Fruit fly (Drosophila melanogaster): Measurements from ENCODE around the gene wat.

Gene wat

DNA sequence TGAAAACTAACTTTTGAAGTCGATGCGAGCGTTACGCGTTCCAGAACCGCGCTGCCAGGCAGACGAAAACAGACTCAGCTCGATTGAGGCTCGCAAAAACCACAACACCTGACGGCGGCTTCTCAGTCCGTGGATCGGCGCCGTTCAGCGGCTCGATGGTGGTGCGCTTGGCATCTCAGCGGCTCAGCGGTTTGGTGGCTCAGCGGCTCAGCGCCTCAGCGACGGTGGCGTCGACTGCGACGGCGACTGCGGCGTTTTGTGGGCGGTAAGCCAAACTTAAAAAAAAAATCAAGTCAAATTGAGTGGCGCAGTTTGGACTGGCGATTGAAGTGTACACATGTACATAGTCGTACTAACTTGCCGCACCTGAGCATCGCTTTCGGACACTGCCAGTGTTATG is at the start of gene wat:
wat (minus strand) TSS at position 41 of the 400 bp plus-strand sequence.
- TF ChIP-seq Sry-δ (GFP tag; optimal IDR thresholded peaks at IDR 0.05) (no peak), chinmo (GFP tag; IDR thresholded peaks at IDR 0.05; ENCODE audit: partially characterized antibody) (0 out of 4 replicates have a peak, but pooled peaks have one; percentile 51), z (GFP tag; IDR thresholded peaks at IDR 0.05) (0 out of 3 replicates have a peak, but pooled peaks have one; percentile 11), Dbx (GFP tag; IDR thresholded peaks at IDR 0.05) (no peak), prd (optimal IDR thresholded peaks at IDR 0.05) (no peak), prd (GFP tag; IDR thresholded peaks at IDR 0.05) (no peak), CG2116 (GFP tag; optimal IDR thresholded peaks at IDR 0.05) (no peak), dm (GFP tag; optimal IDR thresholded peaks at IDR 0.05) (no peak), CG14860 (GFP tag; IDR thresholded peaks at IDR 0.05; ENCODE audit: partially characterized antibody) (no peak), Adf1 (GFP tag; IDR thresholded peaks at IDR 0.05) (peak; percentile 85)

DNA sequence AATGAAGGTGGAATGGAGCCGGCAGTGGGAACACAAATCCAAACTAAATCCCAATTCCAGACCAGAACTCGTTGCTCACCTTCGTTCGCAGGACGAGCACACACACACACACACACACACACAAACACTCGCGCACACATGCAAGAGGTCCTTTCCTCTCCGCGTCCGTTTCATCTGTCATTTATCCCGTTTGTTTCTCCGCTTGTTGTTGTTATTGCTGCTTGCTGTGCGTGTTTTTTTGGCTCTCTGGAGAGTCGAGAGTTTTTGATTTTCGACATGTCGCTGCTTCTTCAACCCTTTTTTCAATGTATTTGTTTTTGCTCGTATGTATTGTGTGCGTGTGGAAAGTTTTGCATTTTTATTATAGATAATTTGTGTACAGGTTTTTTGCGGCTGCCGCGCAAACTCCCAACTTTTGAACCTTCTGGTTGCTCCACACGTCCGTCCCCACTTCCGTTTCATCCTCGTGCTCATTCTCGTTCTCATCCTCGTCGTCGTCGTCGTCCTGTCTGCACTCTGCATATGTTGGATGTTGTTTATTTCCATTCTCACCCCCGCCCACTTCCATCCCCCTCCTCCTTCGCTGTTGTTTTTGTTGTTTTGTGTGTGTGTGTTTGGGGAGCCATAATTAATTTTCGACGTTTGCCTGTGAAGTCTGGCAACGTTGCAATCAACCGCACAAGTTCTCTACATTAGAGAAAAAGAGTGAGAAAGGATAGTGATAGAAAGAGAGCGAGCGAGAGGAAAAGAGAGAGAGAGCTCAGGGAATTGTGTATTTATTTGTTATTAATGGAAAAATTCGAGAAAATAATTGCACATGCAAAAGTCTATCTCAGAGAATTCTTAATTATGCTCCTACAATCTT is 49.2 kb upstream of the wat start:
- TF ChIP-seq CG8089 (GFP tag; optimal IDR thresholded peaks at IDR 0.05): no peak
- TF ChIP-seq Atf-2 (GFP tag; optimal IDR thresholded peaks at IDR 0.05): no peak
- TF ChIP-seq CG6765 (GFP tag; optimal IDR thresholded peaks at IDR 0.05): no peak
- TF ChIP-seq CG11560 (tag; IDR thresholded peaks at IDR 0.05): no peak
- no peak for TF ChIP-seq CG16863 (GFP tag; optimal IDR thresholded peaks at IDR 0.05)
- TF ChIP-seq CG4617 (GFP tag; optimal IDR thresholded peaks at IDR 0.05; ENCODE audit: borderline replicate concordance): no peak
- TF ChIP-seq CG4328 (GFP tag; optimal IDR thresholded peaks at IDR 0.05): no peak
- no peak for TF ChIP-seq CG11504 (tag; optimal IDR thresholded peaks at IDR 0.05)
- no peak for TF ChIP-seq vnd (GFP tag; IDR thresholded peaks at IDR 0.05; ENCODE audit: partially characterized antibody)
- no peak for TF ChIP-seq CG3847 (GFP tag; IDR thresholded peaks at IDR 0.05)
- no peak for TF ChIP-seq CG8924 (tag; optimal IDR thresholded peaks at IDR 0.05)
- TF ChIP-seq insv (GFP tag; optimal IDR thresholded peaks at IDR 0.05): peak in 1 of 2 experiments; percentile 6
- TF ChIP-seq CG3407 (GFP tag; optimal IDR thresholded peaks at IDR 0.05): peak; percentile 99
- TF ChIP-seq ERR (GFP tag; optimal IDR thresholded peaks at IDR 0.05): no peak
- TF ChIP-seq pros (GFP tag; optimal IDR thresholded peaks at IDR 0.05): peak; percentile 19
- no peak for TF ChIP-seq pum (GFP tag; optimal IDR thresholded peaks at IDR 0.05)
- TF ChIP-seq Xbp1 (GFP tag; optimal IDR thresholded peaks at IDR 0.05): no peak
- no peak for TF ChIP-seq knrl (GFP tag; IDR thresholded peaks at IDR 0.05; ENCODE audit: partially characterized antibody)
- no peak for TF ChIP-seq CG2116 (GFP tag; optimal IDR thresholded peaks at IDR 0.05)
- no peak for TF ChIP-seq CG34422 (GFP tag; IDR thresholded peaks at IDR 0.05)
- TF ChIP-seq Oli (tag; optimal IDR thresholded peaks at IDR 0.05): no peak
- TF ChIP-seq Tbp (GFP tag; optimal IDR thresholded peaks at IDR 0.05): no peak
- TF ChIP-seq CG30403 (GFP tag; optimal IDR thresholded peaks at IDR 0.05): no peak
- TF ChIP-seq CG1602 (GFP tag; optimal IDR thresholded peaks at IDR 0.05): no peak
- TF ChIP-seq CG12942 (GFP tag; optimal IDR thresholded peaks at IDR 0.05): no peak
- TF ChIP-seq CG1024 (GFP tag; IDR thresholded peaks at IDR 0.05): no peak
- TF ChIP-seq Deaf1 (tag; optimal IDR thresholded peaks at IDR 0.05): peak; percentile 5
- TF ChIP-seq Ada2b (GFP tag; IDR thresholded peaks at IDR 0.05): no peak
- no peak for TF ChIP-seq her (GFP tag; optimal IDR thresholded peaks at IDR 0.05)
- peak; percentile 8 for TF ChIP-seq trem (tag; optimal IDR thresholded peaks at IDR 0.05)
- peak; percentile 94 for TF ChIP-seq Kr (GFP tag; optimal IDR thresholded peaks at IDR 0.05)
- TF ChIP-seq CG16815 (GFP tag; optimal IDR thresholded peaks at IDR 0.05): no peak
- TF ChIP-seq CG8478 (optimal IDR thresholded peaks at IDR 0.05): no peak
- TF ChIP-seq CG4282 (GFP tag; optimal IDR thresholded peaks at IDR 0.05): no peak
- peak in 1 of 2 experiments; percentile 66 for TF ChIP-seq tll (GFP tag; optimal IDR thresholded peaks at IDR 0.05)
- TF ChIP-seq cad (GFP tag; optimal IDR thresholded peaks at IDR 0.05): no peak
- TF ChIP-seq yki (optimal IDR thresholded peaks at IDR 0.05): no peak
- no peak for TF ChIP-seq Max (GFP tag; optimal IDR thresholded peaks at IDR 0.05)
- TF ChIP-seq Scr (GFP tag; IDR thresholded peaks at IDR 0.05; ENCODE audit: partially characterized antibody): no peak
- TF ChIP-seq CoRest (tag; optimal IDR thresholded peaks at IDR 0.05): no peak

Measured in whole organism, embryonic.